Worm (Caenorhabditis elegans) whole organism, mixed stage, embryonic: ENCODE results near the gene disl-2.

Experiments
- lin-32 ChIP-seq: fragments of 200-800 bp; sonication (Bioruptor generic); optimal IDR thresholded peaks from 2 replicates; lab custom pipeline; 2018; ENCODE audit warnings: mild to moderate bottlenecking, missing genetic modification characterization, missing compliant biosample characterization
- mab-5 ChIP-seq: fragments of 150-350 bp; optimal IDR thresholded peaks from 2 replicates; lab custom pipeline; 2014; ENCODE audit warnings: missing biosample characterization, missing genetic modification characterization
- snpc-4 ChIP-seq: fragments of 150-350 bp; optimal IDR thresholded peaks from 2 replicates; lab custom pipeline; 2014; ENCODE audit warnings: missing biosample characterization, missing genetic modification characterization
- unc-62 ChIP-seq: fragments of 150-350 bp; optimal IDR thresholded peaks from 2 replicates; lab custom pipeline; 2014; ENCODE audit warnings: missing biosample characterization, missing genetic modification reagents, missing genetic modification characterization
- ztf-11 ChIP-seq: fragments of 150-350 bp; optimal IDR thresholded peaks from 2 replicates; lab custom pipeline; 2014; ENCODE audit warnings: missing biosample characterization, missing genetic modification characterization

ce11 chrIII:5472693-5473092 lies 29.7 kb downstream of the disl-2 start:
- no peak for TF ChIP-seq lin-32 (GFP tag; lab: Kevin White, UChicago)
- no peak for TF ChIP-seq mab-5
- no peak for TF ChIP-seq unc-62
- no peak for TF ChIP-seq snpc-4 (tag; lab: Kevin White, UChicago)
- no peak for TF ChIP-seq ztf-11
